Worm (Caenorhabditis elegans) whole organism, L4/young adult: ENCODE results near the gene exos-7.

Source experiments
- W03F9.2 ChIP-seq: fragments of 150-350 bp; optimal IDR thresholded peaks from 2 replicates; lab custom pipeline; 2014; ENCODE audit warnings: missing biosample characterization, missing genetic modification characterization
- dao-5 ChIP-seq: sonication (generic microtip); optimal IDR thresholded peaks from 2 replicates; lab custom pipeline; 2016; ENCODE audit warnings: missing genotype, missing genetic modification characterization, moderate library complexity, missing compliant biosample characterization
- him-1 ChIP-seq: sonication (generic microtip); optimal IDR thresholded peaks from 2 replicates; lab custom pipeline; 2016; ENCODE audit warnings: missing genotype, missing genetic modification reagents, missing genetic modification characterization, missing compliant biosample characterization

The exos-7 gene

ce11 chrV:20853581-20854161, 15.0 kb downstream of the exos-7 start, which contains the start of gene F31D4.5:
TSS of gene F31D4.5 (plus strand) at chrV:20854071.
- TF ChIP-seq W03F9.2, result no peak
- TF ChIP-seq dao-5 (tag; lab: Kevin White, UChicago), result no peak
- no peak for TF ChIP-seq him-1

DNA sequence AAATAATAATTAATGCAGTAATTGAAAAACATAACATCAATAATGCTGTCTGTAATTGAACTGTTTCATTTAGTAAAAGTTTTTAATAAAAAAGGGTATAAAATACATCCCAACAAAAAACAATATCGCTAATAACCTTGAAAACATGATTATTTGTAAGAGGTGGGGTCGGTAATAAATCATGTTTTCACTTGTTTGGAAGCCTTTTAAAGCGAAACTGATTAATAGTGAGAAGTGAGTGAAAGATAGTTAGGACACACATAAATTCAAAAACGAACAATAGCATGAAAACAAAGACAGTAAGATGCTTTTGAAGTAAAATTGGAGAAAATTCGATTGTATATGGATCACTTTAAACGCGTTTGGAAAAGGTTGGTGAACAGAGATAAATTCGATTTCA, 22.4 kb downstream of the exos-7 start, which contains the start of gene try-4:
try-4 (minus strand) TSS at position 74 of the 400 bp plus-strand sequence.
- TF ChIP-seq W03F9.2 (no peak), him-1 (no peak), dao-5 (tag; lab: Kevin White, UChicago) (no peak)

DNA sequence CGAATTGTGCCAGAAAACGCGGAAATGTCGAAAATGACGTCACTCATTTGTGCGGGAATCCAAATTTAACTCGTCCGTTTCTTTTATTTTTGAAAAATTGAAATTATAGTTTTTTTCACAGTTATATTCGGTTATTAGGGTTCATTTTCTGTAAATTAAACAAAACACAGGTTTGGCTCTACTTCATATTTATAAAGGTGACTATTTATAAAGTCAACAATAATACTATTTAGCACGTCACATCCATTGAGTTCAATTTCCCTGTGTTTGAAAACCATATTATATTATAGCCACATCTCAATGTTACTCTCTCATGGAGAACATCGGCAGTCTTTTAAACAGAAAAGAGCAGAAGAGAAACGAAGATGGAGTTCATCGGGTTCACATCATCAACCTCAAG, 24.0 kb downstream of the exos-7 start, which contains the start of gene twk-35:
twk-35 (plus strand) TSS at position 301 of the 400 bp plus-strand sequence.
- TF ChIP-seq dao-5 (tag; lab: Kevin White, UChicago), result no peak
- no peak for TF ChIP-seq him-1

DNA sequence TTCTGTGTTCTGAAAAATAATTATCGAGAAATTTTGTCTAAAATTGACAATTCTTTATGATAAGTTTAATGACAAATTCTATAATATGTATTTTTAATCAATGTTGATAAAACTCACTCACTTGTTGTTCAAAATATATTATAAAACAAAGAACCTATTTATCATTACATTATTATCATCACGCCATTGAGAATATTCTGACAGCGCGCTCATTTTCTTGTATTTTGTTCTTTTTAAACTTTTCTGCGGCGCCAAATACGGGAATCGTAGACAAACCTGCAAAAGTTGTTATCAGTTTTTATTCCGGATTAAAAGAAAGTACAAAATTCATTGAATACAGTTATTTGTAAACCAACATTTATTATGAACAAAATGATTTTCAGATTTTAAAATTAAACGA, 27.7 kb downstream of the exos-7 start:
- no peak for TF ChIP-seq dao-5 (tag; lab: Kevin White, UChicago)
- no peak for TF ChIP-seq him-1
- peak; percentile 33 for TF ChIP-seq W03F9.2

ce11 chrV:20868329-20868728, 29.7 kb downstream of the exos-7 start, which contains the start of gene F31D4.8:
TSS of gene F31D4.8 (minus strand) at chrV:20868429.
- TF ChIP-seq him-1, result no peak
- TF ChIP-seq dao-5 (tag; lab: Kevin White, UChicago), result no peak
- no peak for TF ChIP-seq W03F9.2

DNA sequence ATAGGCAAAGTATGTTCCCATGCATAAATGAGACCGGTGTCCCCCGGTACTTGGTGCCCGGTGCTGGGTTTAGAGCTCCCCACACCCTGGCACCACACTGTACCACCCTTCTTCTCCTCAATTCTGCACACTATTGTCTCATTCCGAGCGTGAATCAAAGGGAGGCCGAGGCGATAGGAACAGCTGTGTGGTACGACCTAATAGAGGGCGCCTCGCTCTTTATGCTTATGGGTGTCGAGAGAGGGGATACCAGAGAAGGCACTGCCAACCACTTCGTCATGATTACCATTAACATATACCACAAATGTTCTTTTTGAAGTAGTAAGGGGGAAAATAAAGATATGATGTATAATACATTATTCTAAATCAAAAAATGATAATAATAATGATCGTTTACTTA, 32.0 kb downstream of the exos-7 start:
- no peak for TF ChIP-seq him-1
- no peak for TF ChIP-seq dao-5 (tag; lab: Kevin White, UChicago)
- TF ChIP-seq W03F9.2, result no peak

- TF ChIP-seq dao-5 (tag; lab: Kevin White, UChicago) (no peak), him-1 (no peak), W03F9.2 (no peak)
Observed at ce11 chrV:20871194-20871593, 32.5 kb downstream of the exos-7 start.

- TF ChIP-seq him-1 (no peak), dao-5 (tag; lab: Kevin White, UChicago) (no peak), W03F9.2 (no peak)
Observed at ce11 chrV:20873144-20873543, 34.5 kb downstream of the exos-7 start.

- TF ChIP-seq dao-5 (tag; lab: Kevin White, UChicago) (no peak), him-1 (no peak), W03F9.2 (no peak)
Observed at ce11 chrV:20875324-20875723, 36.7 kb downstream of the exos-7 start.

- TF ChIP-seq him-1 (peak; percentile 65), dao-5 (tag; lab: Kevin White, UChicago) (no peak)
Observed at ce11 chrV:20879069-20879667, 40.5 kb downstream of the exos-7 start, which contains the start of gene unc-80. TSS of gene unc-80 (plus strand) at chrV:20879601.
